Worm (Caenorhabditis elegans): ENCODE results near the gene Y54G2A.48.

- TF ChIP-seq fkh-10 (GFP tag; optimal IDR thresholded peaks at IDR 0.05) (no peak), mdl-1 (tag; optimal IDR thresholded peaks at IDR 0.05) (no peak), egl-27 (tag; optimal IDR thresholded peaks at IDR 0.05) (no peak), unc-98 (GFP tag; IDR thresholded peaks at IDR 0.05) (no peak), rnt-1 (tag; optimal IDR thresholded peaks at IDR 0.05) (no peak), dpl-1 (GFP tag; optimal IDR thresholded peaks at IDR 0.05) (no peak), sox-4 (tag; optimal IDR thresholded peaks at IDR 0.05) (no peak), snpc-4 (tag; optimal IDR thresholded peaks at IDR 0.05) (no peak)
Measured at ce11 chrIV:2803652-2804051, 28.8 kb downstream of the Y54G2A.48 start, which contains the start of gene Y54G2A.32.

All from whole organism, L1 larva.